Worm (Caenorhabditis elegans) whole organism, L1 larva: ENCODE measurements around the gene D1005.2.

Experiments used
- F16B12.6 ChIP-seq: fragments of 150-350 bp; optimal IDR thresholded peaks from 2 replicates; lab custom pipeline; 2014; ENCODE audit warnings: missing biosample characterization, missing genetic modification characterization
- Y116A8C.19 ChIP-seq: sonication (generic microtip); optimal IDR thresholded peaks from 2 replicates; lab custom pipeline; 2016; ENCODE audit warnings: missing compliant biosample characterization, missing genetic modification characterization, borderline replicate concordance
- alr-1 ChIP-seq: fragments of 200-800 bp; sonication (Bioruptor generic); optimal IDR thresholded peaks from 2 replicates; lab custom pipeline; 2018; ENCODE audit warnings: borderline replicate concordance, mild to moderate bottlenecking, missing genetic modification characterization, missing compliant biosample characterization
- aly-2 ChIP-seq: fragments of 150-350 bp; optimal IDR thresholded peaks from 2 replicates; lab custom pipeline; 2014; ENCODE audit warnings: missing biosample characterization, missing genetic modification characterization
- blmp-1 ChIP-seq: fragments of 150-350 bp; optimal IDR thresholded peaks from 2 replicates; lab custom pipeline; 2014; ENCODE audit warnings: missing biosample characterization, missing genetic modification characterization
- ceh-82 ChIP-seq, 3 experiments: fragments of 150-350 bp in 1 of 3; sonication (generic microtip) in 2 of 3; optimal IDR thresholded peaks; 2 replicates each; lab custom pipeline; 2014 to 2017; ENCODE audit warnings: missing biosample characterization in 3 of 3, missing genetic modification characterization in 3 of 3
- dsc-1 ChIP-seq: sonication (generic microtip); optimal IDR thresholded peaks from 2 replicates; lab custom pipeline; 2016; ENCODE audit warnings: mild to moderate bottlenecking, missing genetic modification characterization, missing compliant biosample characterization
- efl-1 ChIP-seq, 4 experiments: fragments of 150-350 bp; optimal IDR thresholded peaks in 3 of 4; peaks in 1 of 4; 1 replicate in 1 of 4; 2 replicates in 3 of 4; lab custom pipeline; 2014; ENCODE audit warnings: missing biosample characterization in 2 of 4, missing genetic modification characterization in 2 of 4, missing genetic modification reagents in 2 of 4
- egl-13 ChIP-seq: sonication (generic microtip); optimal IDR thresholded peaks from 2 replicates; lab custom pipeline; 2016; ENCODE audit warnings: missing genotype, missing genetic modification reagents, missing genetic modification characterization, missing compliant biosample characterization
- elt-2 ChIP-seq: sonication (generic microtip); optimal IDR thresholded peaks from 2 replicates; lab custom pipeline; 2016; ENCODE audit warnings: missing genetic modification characterization, mild to moderate bottlenecking, inconsistent platforms, missing compliant biosample characterization, missing genetic modification reagents
- ets-5 ChIP-seq: fragments of 200-800 bp; sonication (Bioruptor generic); IDR thresholded peaks from 2 replicates; pipeline ENCODE4 v1.3.6; 2022; ENCODE audit warnings: missing genetic modification characterization, missing compliant biosample characterization
- fkh-4 ChIP-seq: sonication (generic microtip); optimal IDR thresholded peaks from 2 replicates; lab custom pipeline; 2016; ENCODE audit warnings: missing compliant biosample characterization, missing genetic modification characterization, borderline replicate concordance
- fkh-8 ChIP-seq: sonication (generic microtip); optimal IDR thresholded peaks from 2 replicates; lab custom pipeline; 2016; ENCODE audit warnings: mild to moderate bottlenecking, missing genetic modification characterization, missing compliant biosample characterization
- fos-1 ChIP-seq: fragments of 150-350 bp; optimal IDR thresholded peaks from 2 replicates; lab custom pipeline; 2014; ENCODE audit warnings: missing biosample characterization, missing genetic modification characterization
- isw-1 ChIP-seq: fragments of 200-800 bp; sonication (Bioruptor generic); IDR thresholded peaks from 2 replicates; pipeline ENCODE4 v1.3.6; 2022; ENCODE audit warnings: missing genetic modification characterization, missing compliant biosample characterization
- jun-1 ChIP-seq: fragments of 150-350 bp; optimal IDR thresholded peaks from 2 replicates; lab custom pipeline; 2014; ENCODE audit warnings: missing biosample characterization, missing genetic modification reagents, missing genetic modification characterization
- lin-14 ChIP-seq: fragments of 200-800 bp; sonication (Bioruptor generic); optimal IDR thresholded peaks from 2 replicates; lab custom pipeline; 2018; ENCODE audit warnings: mild to moderate bottlenecking, missing genetic modification characterization, moderate library complexity, missing compliant biosample characterization
- lin-35 ChIP-seq, 2 experiments: fragments of 150-350 bp; optimal IDR thresholded peaks; 2 replicates each; lab custom pipeline; 2014; ENCODE audit warnings: missing biosample characterization in 2 of 2, missing genetic modification characterization in 2 of 2, missing genetic modification reagents in 2 of 2
- lin-39 ChIP-seq: fragments of 150-350 bp; optimal IDR thresholded peaks from 2 replicates; lab custom pipeline; 2014; ENCODE audit warnings: missing biosample characterization, missing genetic modification reagents, missing genetic modification characterization
- lsy-2 ChIP-seq, 2 experiments: fragments of 150-350 bp; optimal IDR thresholded peaks; 2 replicates each; lab custom pipeline; 2014; ENCODE audit warnings: missing biosample characterization in 2 of 2, missing genetic modification characterization in 2 of 2
- mab-9 ChIP-seq: fragments of 200-800 bp; sonication (Bioruptor generic); IDR thresholded peaks from 2 replicates; pipeline ENCODE4 v1.3.6; 2022; ENCODE audit warnings: missing genetic modification reagents, missing genetic modification characterization, missing compliant biosample characterization
- mdl-1 ChIP-seq, 2 experiments: fragments of 150-350 bp; optimal IDR thresholded peaks; 2 replicates each; lab custom pipeline; 2014 to 2017; ENCODE audit warnings: missing biosample characterization in 2 of 2, missing genetic modification characterization in 2 of 2, inconsistent platforms in 1 of 2
- nhr-19 ChIP-seq: fragments of 200-800 bp; sonication (Bioruptor generic); conservative IDR thresholded peaks from 2 replicates; pipeline ENCODE4 v1.3.6; 2022; ENCODE audit warnings: missing genetic modification characterization, missing compliant biosample characterization
- nhr-20 ChIP-seq: sonication (generic microtip); optimal IDR thresholded peaks from 2 replicates; lab custom pipeline; 2016; ENCODE audit warnings: mild to moderate bottlenecking, missing genetic modification characterization, missing compliant biosample characterization
- nhr-237 ChIP-seq: fragments of 150-350 bp; optimal IDR thresholded peaks from 2 replicates; lab custom pipeline; 2014; ENCODE audit warnings: missing biosample characterization, missing genetic modification characterization
- nhr-28 ChIP-seq: fragments of 150-350 bp; optimal IDR thresholded peaks from 2 replicates; lab custom pipeline; 2014; ENCODE audit warnings: missing biosample characterization, missing genetic modification characterization
- nhr-47 ChIP-seq: sonication (generic microtip); optimal IDR thresholded peaks from 2 replicates; lab custom pipeline; 2016; ENCODE audit warnings: mild to moderate bottlenecking, missing genetic modification characterization, moderate library complexity, missing compliant biosample characterization
- nhr-71 ChIP-seq: sonication (generic microtip); optimal IDR thresholded peaks from 2 replicates; lab custom pipeline; 2016; ENCODE audit warnings: mild to moderate bottlenecking, missing genetic modification characterization, moderate library complexity, missing compliant biosample characterization
- nhr-77 ChIP-seq: fragments of 150-350 bp; optimal IDR thresholded peaks from 2 replicates; lab custom pipeline; 2014; ENCODE audit warnings: missing biosample characterization, missing genetic modification characterization
- nhr-85 ChIP-seq: sonication (generic microtip); peaks from one replicate; lab custom pipeline; 2016; ENCODE audit warnings: missing genetic modification characterization, inconsistent platforms, missing compliant biosample characterization
- pax-3 ChIP-seq: fragments of 200-800 bp; sonication (Bioruptor generic); optimal IDR thresholded peaks from 2 replicates; lab custom pipeline; 2018; ENCODE audit warnings: mild to moderate bottlenecking, missing genetic modification characterization, moderate library complexity, missing compliant biosample characterization
- rnt-1 ChIP-seq: sonication (generic microtip); optimal IDR thresholded peaks from 2 replicates; lab custom pipeline; 2016; ENCODE audit warnings: mild to moderate bottlenecking, missing genetic modification characterization, moderate library complexity, missing compliant biosample characterization
- snpc-4 ChIP-seq: fragments of 150-350 bp; optimal IDR thresholded peaks from 2 replicates; lab custom pipeline; 2014; ENCODE audit warnings: missing biosample characterization, missing genetic modification characterization
- snu-23 ChIP-seq: sonication (generic microtip); optimal IDR thresholded peaks from 2 replicates; lab custom pipeline; 2016; ENCODE audit warnings: missing genetic modification characterization, missing compliant biosample characterization
- sox-4 ChIP-seq: sonication (generic microtip); optimal IDR thresholded peaks from 2 replicates; lab custom pipeline; 2016; ENCODE audit warnings: missing genetic modification characterization, missing compliant biosample characterization
- sptf-1 ChIP-seq: fragments of 150-350 bp; optimal IDR thresholded peaks from 2 replicates; lab custom pipeline; 2014; ENCODE audit warnings: missing biosample characterization, missing genetic modification characterization
- swsn-7 ChIP-seq: sonication (generic microtip); optimal IDR thresholded peaks from 2 replicates; lab custom pipeline; 2016; ENCODE audit warnings: missing genetic modification characterization, missing compliant biosample characterization
- tbx-2 ChIP-seq: sonication (generic microtip); optimal IDR thresholded peaks from 2 replicates; lab custom pipeline; 2016; ENCODE audit warnings: missing genetic modification characterization, missing compliant biosample characterization
- unc-30 ChIP-seq: sonication (generic microtip); optimal IDR thresholded peaks from 2 replicates; lab custom pipeline; 2017; ENCODE audit warnings: missing biosample characterization, missing genetic modification characterization
- vab-15 ChIP-seq: sonication (generic microtip); optimal IDR thresholded peaks from 2 replicates; lab custom pipeline; 2017; ENCODE audit warnings: missing genotype, mild to moderate bottlenecking, missing genetic modification characterization, missing compliant biosample characterization
- zag-1 ChIP-seq: fragments of 150-350 bp; optimal IDR thresholded peaks from 2 replicates; lab custom pipeline; 2014; ENCODE audit warnings: missing biosample characterization, missing genetic modification characterization
- ztf-11 ChIP-seq, 2 experiments: sonication (generic microtip); optimal IDR thresholded peaks; 2 replicates each; lab custom pipeline; 2016 to 2017; ENCODE audit warnings: missing genetic modification characterization in 2 of 2, missing biosample characterization in 1 of 2, missing compliant biosample characterization in 1 of 2

Gene D1005.2

ce11 chrX:1499499-1499898, 40.7 kb downstream of the D1005.2 start:
- TF ChIP-seq F16B12.6 (tag; lab: Kevin White, UChicago) (peak; percentile 53), sptf-1 (tag; lab: Kevin White, UChicago) (no peak), lin-14 (GFP tag; lab: Kevin White, UChicago) (no peak), blmp-1 (tag; lab: Kevin White, UChicago) (peak; percentile 94), rnt-1 (peak; percentile 30), snu-23 (GFP tag; lab: Kevin White, UChicago) (peak; percentile 8), snpc-4 (no peak)

- TF ChIP-seq dsc-1 (tag; lab: Kevin White, UChicago) (no peak), nhr-19 (GFP tag; lab: Robert Waterston, UW) (no peak), aly-2 (tag; lab: Kevin White, UChicago) (no peak), efl-1 (optimal IDR thresholded peaks at IDR 0.05; lab: Kevin White, UChicago) (no peak), efl-1 (GFP tag; optimal IDR thresholded peaks at IDR 0.05 in 1 of 2; lab: Kevin White, UChicago) (peak in 1 of 2 experiments; percentile 66), egl-13 (tag; lab: Kevin White, UChicago) (no peak)
Measured at ce11 chrX:1501752-1502151, 42.9 kb downstream of the D1005.2 start, which contains the start of gene F09E10.7. Gene F09E10.7 (minus strand): TSS chrX:1501852.

- TF ChIP-seq fos-1 (tag; lab: Kevin White, UChicago) (no peak), isw-1 (GFP tag; lab: Robert Waterston, UW) (no peak), pax-3 (tag; lab: Kevin White, UChicago) (no peak), alr-1 (tag; lab: Kevin White, UChicago) (no peak), mdl-1 (tag; optimal IDR thresholded peaks at IDR 0.05; lab: Kevin White, UChicago) (no peak), jun-1 (tag; lab: Kevin White, UChicago) (no peak)
Measured at ce11 chrX:1502490-1502889, 43.7 kb downstream of the D1005.2 start, which contains the start of gene F09E10.1. Gene F09E10.1 (plus strand): TSS chrX:1502790.

- TF ChIP-seq nhr-28 (tag; lab: Kevin White, UChicago) (no peak), elt-2 (tag; lab: Kevin White, UChicago) (no peak), nhr-85 (peak; percentile 57), nhr-71 (no peak)
Measured at ce11 chrX:1502914-1503313, 44.1 kb downstream of the D1005.2 start.

- TF ChIP-seq swsn-7 (tag; lab: Kevin White, UChicago) (peak; percentile 32), Y116A8C.19 (no peak), nhr-47 (tag; lab: Kevin White, UChicago) (peak; percentile 61), unc-30 (tag; lab: Kevin White, UChicago) (no peak), lin-35 (GFP tag; optimal IDR thresholded peaks at IDR 0.05; lab: Kevin White, UChicago) (peak in 1 of 2 experiments; percentile 73), nhr-19 (GFP tag; lab: Robert Waterston, UW) (peak; percentile 79), zag-1 (tag; lab: Kevin White, UChicago) (no peak), pax-3 (tag; lab: Kevin White, UChicago) (peak; percentile 84), ztf-11 (tag; optimal IDR thresholded peaks at IDR 0.05; lab: Kevin White, UChicago) (no peak), nhr-237 (tag; lab: Kevin White, UChicago) (no peak), mab-9 (peak; percentile 89), fkh-4 (no peak), nhr-71 (peak; percentile 81), sox-4 (tag; lab: Kevin White, UChicago) (no peak), nhr-85 (peak; percentile 85), lin-39 (peak; percentile 53), nhr-20 (tag; lab: Kevin White, UChicago) (peak; percentile 62), nhr-77 (no peak), lin-14 (GFP tag; lab: Kevin White, UChicago) (peak; percentile 47), ceh-82 (tag; optimal IDR thresholded peaks at IDR 0.05; lab: Kevin White, UChicago) (peak in 1 of 3 experiments; percentile 16), fkh-8 (tag; lab: Kevin White, UChicago) (no peak), vab-15 (peak; percentile 77), mdl-1 (tag; optimal IDR thresholded peaks at IDR 0.05; lab: Kevin White, UChicago) (no peak), tbx-2 (tag; lab: Kevin White, UChicago) (peak; percentile 32), ets-5 (GFP tag; lab: Robert Waterston, UW) (no peak), jun-1 (tag; lab: Kevin White, UChicago) (peak; percentile 38), nhr-28 (tag; lab: Kevin White, UChicago) (no peak), lsy-2 (tag; optimal IDR thresholded peaks at IDR 0.05; lab: Kevin White, UChicago) (peak; percentile 37 to 52)
Measured at ce11 chrX:1503698-1504501, 45.1 kb downstream of the D1005.2 start.
